Worm (Caenorhabditis elegans): ENCODE data around the gene F32A5.4.

DNA sequence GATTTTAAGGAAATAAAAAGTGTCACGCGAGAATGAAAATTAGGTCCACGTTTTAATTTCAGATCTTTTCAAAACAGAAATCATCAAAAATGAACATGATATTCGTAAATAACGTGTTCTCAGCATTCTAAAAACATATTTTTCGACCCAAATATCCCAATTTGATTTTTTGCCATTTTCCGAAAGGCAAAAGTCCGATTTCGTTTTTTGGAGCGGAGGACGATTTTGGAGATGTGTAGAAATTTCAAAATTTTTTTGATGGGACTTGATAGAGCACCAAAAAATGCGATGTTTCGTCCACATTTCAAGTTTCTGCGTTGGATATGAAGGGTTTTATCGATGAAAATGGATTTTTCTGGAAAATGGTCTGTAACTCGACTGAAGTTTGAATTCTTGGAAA is 1.7 kb downstream of the F32A5.4 start:
- no peak for TF ChIP-seq ama-1 (optimal IDR thresholded peaks at IDR 0.05)
- TF ChIP-seq sea-1 (GFP tag; conservative IDR thresholded peaks at IDR 0.05): no peak
- no peak for TF ChIP-seq flt-1 (GFP tag; IDR thresholded peaks at IDR 0.05)
- no peak for TF ChIP-seq tra-4 (tag; optimal IDR thresholded peaks at IDR 0.05)
- TF ChIP-seq hnd-1 (tag; optimal IDR thresholded peaks at IDR 0.05): no peak
- no peak for TF ChIP-seq F13C5.2 (tag; optimal IDR thresholded peaks at IDR 0.05)
- no peak for TF ChIP-seq tbx-37 (GFP tag; conservative IDR thresholded peaks at IDR 0.05)

Measured in whole organism, early embryonic.